Fruit fly (Drosophila melanogaster): ENCODE results near the gene Snap24.

The Snap24 gene

dm6 chr3R:9777941-9778360, 15.0 kb upstream of the Snap24 start, which contains the start of gene RpS29 (continued):
- no peak for TF ChIP-seq pan (optimal IDR thresholded peaks at IDR 0.05)
- peak in 1 of 2 experiments; percentile 76 for TF ChIP-seq pan (GFP tag; optimal IDR thresholded peaks at IDR 0.05 in 1 of 2, IDR thresholded peaks at IDR 0.05 in 1 of 2)
- peak; percentile 84 for TF ChIP-seq vnd (GFP tag; IDR thresholded peaks at IDR 0.05; ENCODE audit: partially characterized antibody)
- no peak for TF ChIP-seq yki (optimal IDR thresholded peaks at IDR 0.05)
- no peak; the same call in 1 of the 2 replicates for TF ChIP-seq GATAe (GFP tag; conservative IDR thresholded peaks at IDR 0.05)
- peak; percentile 75 for TF ChIP-seq CG18011 (GFP tag; optimal IDR thresholded peaks at IDR 0.05)
- TF ChIP-seq CoRest (tag; optimal IDR thresholded peaks at IDR 0.05), result peak; percentile 63
- TF ChIP-seq CG18599 (GFP tag; optimal IDR thresholded peaks at IDR 0.05), result peak; percentile 86
- peak; percentile 83 for TF ChIP-seq emc (GFP tag; optimal IDR thresholded peaks at IDR 0.05)
- peak; percentile 39 for TF ChIP-seq exex (tag; optimal IDR thresholded peaks at IDR 0.05)
- no peak for TF ChIP-seq br (optimal IDR thresholded peaks at IDR 0.05)
- peak; percentile 50 for TF ChIP-seq psq (GFP tag; optimal IDR thresholded peaks at IDR 0.05)
- peak; percentile 90 for TF ChIP-seq vvl (GFP tag; IDR thresholded peaks at IDR 0.05)
- peak; percentile 66 for TF ChIP-seq CG6854 (GFP tag; optimal IDR thresholded peaks at IDR 0.05)
- TF ChIP-seq fd102C (GFP tag; optimal IDR thresholded peaks at IDR 0.05), result no peak
- TF ChIP-seq Nf-YC (tag; optimal IDR thresholded peaks at IDR 0.05), result peak; percentile 68
- peak; percentile 68; the same call in 1 of the 2 replicates for TF ChIP-seq cas (GFP tag; IDR thresholded peaks at IDR 0.05)
- TF ChIP-seq CG9215 (GFP tag; IDR thresholded peaks at IDR 0.05), result peak; percentile 58; the same call in 1 of the 2 replicates
- no peak for TF ChIP-seq ac (GFP tag; optimal IDR thresholded peaks at IDR 0.05)
- TF ChIP-seq B-H1 (GFP tag; IDR thresholded peaks at IDR 0.05), result peak; percentile 48; the same call in 1 of the 3 replicates
- TF ChIP-seq tup (GFP tag; optimal IDR thresholded peaks at IDR 0.05), result peak; percentile 45
- peak; percentile 53 for TF ChIP-seq NC2α (GFP tag; optimal IDR thresholded peaks at IDR 0.05)
- peak; percentile 77 for TF ChIP-seq CG7372 (GFP tag; IDR thresholded peaks at IDR 0.05)
- peak; percentile 75 for TF ChIP-seq nerfin-1 (tag; optimal IDR thresholded peaks at IDR 0.05)
- TF ChIP-seq jigr1 (GFP tag; IDR thresholded peaks at IDR 0.05), result no peak
- TF ChIP-seq BEAF-32 (GFP tag; optimal IDR thresholded peaks at IDR 0.05), result peak; percentile 98
- peak; percentile 58 for TF ChIP-seq CG15696 (tag; optimal IDR thresholded peaks at IDR 0.05)
- TF ChIP-seq CG30020 (tag; optimal IDR thresholded peaks at IDR 0.05), result peak; percentile 44
- TF ChIP-seq CG17359 (tag; optimal IDR thresholded peaks at IDR 0.05), result peak; percentile 64
- no peak for TF ChIP-seq Ravus (GFP tag; IDR thresholded peaks at IDR 0.05)
- peak; percentile 77 for TF ChIP-seq CG14441 (GFP tag; IDR thresholded peaks at IDR 0.05)
- peak; percentile 78 for TF ChIP-seq kni (GFP tag; optimal IDR thresholded peaks at IDR 0.05)
- TF ChIP-seq CG43689 (GFP tag; IDR thresholded peaks at IDR 0.05), result no peak
- TF ChIP-seq CTCF (GFP tag; optimal IDR thresholded peaks at IDR 0.05), result peak; percentile 46
- peak; percentile 84 for TF ChIP-seq ems (GFP tag; optimal IDR thresholded peaks at IDR 0.05)
- TF ChIP-seq pita (GFP tag; optimal IDR thresholded peaks at IDR 0.05), result no peak
- TF ChIP-seq CG6654 (GFP tag; optimal IDR thresholded peaks at IDR 0.05), result peak; percentile 1
- peak; percentile 79 for TF ChIP-seq chm (GFP tag; IDR thresholded peaks at IDR 0.05)
- 0 out of 2 replicates have a peak, but pooled peaks have one; percentile 50 for TF ChIP-seq Taf1 (GFP tag; IDR thresholded peaks at IDR 0.05)
- TF ChIP-seq aop (GFP tag; IDR thresholded peaks at IDR 0.05), result peak; percentile 97
- TF ChIP-seq CG30403 (GFP tag; optimal IDR thresholded peaks at IDR 0.05), result peak; percentile 80
- peak; percentile 51; the same call in 1 of the 2 replicates for TF ChIP-seq toy (GFP tag; IDR thresholded peaks at IDR 0.05)
- TF ChIP-seq CG34422 (GFP tag; IDR thresholded peaks at IDR 0.05), result peak; percentile 89
- TF ChIP-seq CG2202 (tag; optimal IDR thresholded peaks at IDR 0.05), result peak; percentile 47
- peak; percentile 77 for TF ChIP-seq Aef1 (GFP tag; IDR thresholded peaks at IDR 0.05)
- TF ChIP-seq CG4282 (GFP tag; optimal IDR thresholded peaks at IDR 0.05), result peak; percentile 84
- TF ChIP-seq dm (GFP tag; optimal IDR thresholded peaks at IDR 0.05), result peak; percentile 97
- peak; percentile 14 for TF ChIP-seq Sox102F (GFP tag; optimal IDR thresholded peaks at IDR 0.05)
- peak; percentile 91 for TF ChIP-seq Dll (GFP tag; IDR thresholded peaks at IDR 0.05; ENCODE audit: partially characterized antibody)
- TF ChIP-seq NK7.1 (GFP tag; optimal IDR thresholded peaks at IDR 0.05), result peak; percentile 65
- peak; percentile 73 for TF ChIP-seq scrt (GFP tag; optimal IDR thresholded peaks at IDR 0.05)
- TF ChIP-seq CrebB (tag; optimal IDR thresholded peaks at IDR 0.05), result peak; percentile 87

Data from whole organism, embryonic.